Worm (Caenorhabditis elegans) whole organism, early embryonic: ENCODE results near the gene C15H11.11.

ENCODE experiments used
- B0310.2 ChIP-seq: sonication (generic microtip); optimal IDR thresholded peaks from 2 replicates; lab custom pipeline; 2016; ENCODE audit warnings: mild to moderate bottlenecking, missing genetic modification characterization, missing compliant biosample characterization
- F13C5.2 ChIP-seq: sonication (generic microtip); optimal IDR thresholded peaks from 2 replicates; lab custom pipeline; 2017; ENCODE audit warnings: mild to moderate bottlenecking, missing genetic modification characterization, inconsistent platforms, missing compliant biosample characterization
- aly-1 ChIP-seq: sonication (generic microtip); optimal IDR thresholded peaks from 2 replicates; lab custom pipeline; 2016; ENCODE audit warnings: missing genetic modification characterization, missing compliant biosample characterization
- ama-1 ChIP-seq: fragments of 150-350 bp; optimal IDR thresholded peaks from 2 replicates; lab custom pipeline; 2014
- ceh-13 ChIP-seq: fragments of 200-800 bp; sonication (Bioruptor generic); optimal IDR thresholded peaks from 2 replicates; lab custom pipeline; 2018; ENCODE audit warnings: mild to moderate bottlenecking, missing genetic modification characterization, missing compliant biosample characterization
- ceh-36 ChIP-seq: sonication (generic microtip); optimal IDR thresholded peaks from 2 replicates; lab custom pipeline; 2016; ENCODE audit warnings: missing genetic modification characterization, inconsistent platforms, missing compliant biosample characterization
- ets-7 ChIP-seq: sonication (generic microtip); optimal IDR thresholded peaks from 2 replicates; lab custom pipeline; 2016; ENCODE audit warnings: missing genotype, missing genetic modification characterization, missing compliant biosample characterization
- flt-1 ChIP-seq: fragments of 200-800 bp; sonication (Bioruptor generic); IDR thresholded peaks from 2 replicates; pipeline ENCODE4 v1.3.6; 2022; ENCODE audit warnings: missing genetic modification characterization, missing compliant biosample characterization
- hmbx-1 ChIP-seq: sonication (generic microtip); optimal IDR thresholded peaks from 2 replicates; lab custom pipeline; 2016; ENCODE audit warnings: mild to moderate bottlenecking, missing genetic modification characterization, missing compliant biosample characterization
- hmg-4 ChIP-seq: fragments of 200-800 bp; sonication (Bioruptor generic); optimal IDR thresholded peaks from 2 replicates; lab custom pipeline; 2018; ENCODE audit warnings: mild to moderate bottlenecking, missing genetic modification characterization, missing compliant biosample characterization
- hnd-1 ChIP-seq: sonication (generic microtip); optimal IDR thresholded peaks from 2 replicates; lab custom pipeline; 2016; ENCODE audit warnings: missing genetic modification characterization, missing compliant biosample characterization
- pes-1 ChIP-seq: fragments of 200-800 bp; sonication (Bioruptor generic); IDR thresholded peaks from 2 replicates; pipeline ENCODE4 v1.3.6; 2022; ENCODE audit warnings: missing genetic modification reagents, missing genetic modification characterization, missing compliant biosample characterization
- scrt-1 ChIP-seq: fragments of 200-800 bp; sonication (Bioruptor generic); IDR thresholded peaks from 2 replicates; pipeline ENCODE4 v1.3.6; 2022; ENCODE audit warnings: missing genetic modification characterization, missing compliant biosample characterization
- sea-1 ChIP-seq: fragments of 200-800 bp; sonication (Bioruptor generic); conservative IDR thresholded peaks from 2 replicates; pipeline ENCODE4 v1.3.6; 2022; ENCODE audit warnings: missing genetic modification characterization, missing compliant biosample characterization
- tbx-11 ChIP-seq: fragments of 200-800 bp; sonication (Bioruptor generic); IDR thresholded peaks from 2 replicates; pipeline ENCODE4 v1.3.6; 2022; ENCODE audit warnings: missing genetic modification characterization, missing compliant biosample characterization
- tbx-37 ChIP-seq: fragments of 200-800 bp; sonication (Bioruptor generic); conservative IDR thresholded peaks from 2 replicates; pipeline ENCODE4 v1.3.6; 2022; ENCODE audit warnings: missing genetic modification reagents, missing genetic modification characterization, missing compliant biosample characterization
- tra-4 ChIP-seq: sonication (generic microtip); optimal IDR thresholded peaks from 2 replicates; lab custom pipeline; 2017; ENCODE audit warnings: missing genetic modification characterization, missing compliant biosample characterization

Gene C15H11.11

ce11 chrV:14391830-14392229 is 23.5 kb upstream of the C15H11.11 start, which contains the start of gene C15H11.10:
C15H11.10 (plus strand) TSS chrV:14392130.
- TF ChIP-seq sea-1 (GFP tag; lab: Robert Waterston, UW) (no peak), ceh-13 (GFP tag; lab: Kevin White, UChicago) (no peak), B0310.2 (tag; lab: Kevin White, UChicago) (no peak), hmbx-1 (no peak), ets-7 (tag; lab: Kevin White, UChicago) (no peak)

ce11 chrV:14393504-14393903 is 21.8 kb upstream of the C15H11.11 start, which contains the start of gene C15H11.1:
C15H11.1 (plus strand) TSS chrV:14393804.
- TF ChIP-seq flt-1, result no peak
- TF ChIP-seq hmg-4, result no peak
- TF ChIP-seq F13C5.2 (tag; lab: Kevin White, UChicago), result no peak
- no peak for TF ChIP-seq hnd-1 (tag; lab: Kevin White, UChicago)
- no peak for TF ChIP-seq ceh-13 (GFP tag; lab: Kevin White, UChicago)
- TF ChIP-seq tbx-37 (GFP tag; lab: Robert Waterston, UW), result no peak
- TF ChIP-seq ets-7 (tag; lab: Kevin White, UChicago), result no peak
- no peak for TF ChIP-seq tra-4
- no peak for TF ChIP-seq ama-1 (lab: Kevin White, UChicago)
- no peak for TF ChIP-seq B0310.2 (tag; lab: Kevin White, UChicago)
- no peak for TF ChIP-seq sea-1 (GFP tag; lab: Robert Waterston, UW)
- TF ChIP-seq scrt-1 (GFP tag; lab: Robert Waterston, UW), result no peak
- no peak for TF ChIP-seq pes-1
- TF ChIP-seq aly-1, result no peak
- TF ChIP-seq hmbx-1, result no peak

ce11 chrV:14394743-14395142 is 20.6 kb upstream of the C15H11.11 start, which contains the start of gene C15H11.13:
C15H11.13 (plus strand) TSS chrV:14395043.
- TF ChIP-seq pes-1, result no peak
- no peak for TF ChIP-seq scrt-1 (GFP tag; lab: Robert Waterston, UW)
- TF ChIP-seq tbx-11 (GFP tag; lab: Robert Waterston, UW), result no peak
- TF ChIP-seq ama-1 (lab: Kevin White, UChicago), result no peak
- no peak for TF ChIP-seq ets-7 (tag; lab: Kevin White, UChicago)
- TF ChIP-seq ceh-13 (GFP tag; lab: Kevin White, UChicago), result no peak
- no peak for TF ChIP-seq ceh-36 (tag; lab: Kevin White, UChicago)
- no peak for TF ChIP-seq sea-1 (GFP tag; lab: Robert Waterston, UW)
- no peak for TF ChIP-seq hmg-4
- TF ChIP-seq hmbx-1, result no peak

ce11 chrV:14396123-14396669 is 19.1 kb upstream of the C15H11.11 start:
- no peak for TF ChIP-seq ama-1 (lab: Kevin White, UChicago)
- TF ChIP-seq ets-7 (tag; lab: Kevin White, UChicago), result no peak
- no peak for TF ChIP-seq aly-1
- no peak for TF ChIP-seq scrt-1 (GFP tag; lab: Robert Waterston, UW)
- no peak for TF ChIP-seq tbx-11 (GFP tag; lab: Robert Waterston, UW)
- no peak for TF ChIP-seq tra-4
- no peak for TF ChIP-seq flt-1
- TF ChIP-seq ceh-36 (tag; lab: Kevin White, UChicago), result no peak
- TF ChIP-seq F13C5.2 (tag; lab: Kevin White, UChicago), result no peak
- no peak for TF ChIP-seq hmg-4
- no peak for TF ChIP-seq pes-1
- no peak for TF ChIP-seq tbx-37 (GFP tag; lab: Robert Waterston, UW)
- no peak for TF ChIP-seq B0310.2 (tag; lab: Kevin White, UChicago)
- no peak for TF ChIP-seq ceh-13 (GFP tag; lab: Kevin White, UChicago)
- no peak for TF ChIP-seq sea-1 (GFP tag; lab: Robert Waterston, UW)

- TF ChIP-seq tbx-11 (GFP tag; lab: Robert Waterston, UW) (no peak), ama-1 (lab: Kevin White, UChicago) (no peak), hmbx-1 (no peak), B0310.2 (tag; lab: Kevin White, UChicago) (no peak), aly-1 (no peak), ceh-13 (GFP tag; lab: Kevin White, UChicago) (no peak), hmg-4 (no peak), tbx-37 (GFP tag; lab: Robert Waterston, UW) (no peak), scrt-1 (GFP tag; lab: Robert Waterston, UW) (no peak), tra-4 (no peak)
These were observed 9.7 kb upstream of the C15H11.11 start for ce11 chrV:14405647-14406046.

DNA sequence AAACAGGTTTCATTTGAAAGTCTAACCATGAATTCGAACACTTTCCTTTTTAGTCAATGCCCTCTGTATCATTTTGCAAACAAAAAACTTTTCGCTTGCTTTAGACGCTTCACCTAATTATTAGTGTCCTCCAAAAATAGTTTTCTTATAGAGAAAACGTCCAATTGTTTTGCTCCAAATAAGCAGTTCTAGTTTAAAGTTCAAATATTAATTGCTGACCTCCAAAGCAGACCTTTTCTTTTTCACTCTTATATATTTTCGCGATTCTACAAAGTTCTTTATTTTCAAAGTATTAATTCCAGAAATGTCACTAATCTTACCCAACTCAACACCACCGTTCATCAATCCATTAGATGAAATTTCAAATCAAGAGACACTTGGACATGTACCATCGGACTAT is 6.5 kb upstream of the C15H11.11 start, which contains the start of gene gnrr-2:
Gene gnrr-2 (plus strand): TSS at position 301 of the 400 bp plus-strand sequence.
- TF ChIP-seq ets-7 (tag; lab: Kevin White, UChicago), result no peak
- no peak for TF ChIP-seq scrt-1 (GFP tag; lab: Robert Waterston, UW)
- TF ChIP-seq F13C5.2 (tag; lab: Kevin White, UChicago), result no peak
- TF ChIP-seq hnd-1 (tag; lab: Kevin White, UChicago), result no peak
- TF ChIP-seq hmbx-1, result no peak
- TF ChIP-seq ama-1 (lab: Kevin White, UChicago), result no peak
- no peak for TF ChIP-seq flt-1
- TF ChIP-seq tra-4, result no peak
- no peak for TF ChIP-seq ceh-36 (tag; lab: Kevin White, UChicago)
- TF ChIP-seq pes-1, result no peak

DNA sequence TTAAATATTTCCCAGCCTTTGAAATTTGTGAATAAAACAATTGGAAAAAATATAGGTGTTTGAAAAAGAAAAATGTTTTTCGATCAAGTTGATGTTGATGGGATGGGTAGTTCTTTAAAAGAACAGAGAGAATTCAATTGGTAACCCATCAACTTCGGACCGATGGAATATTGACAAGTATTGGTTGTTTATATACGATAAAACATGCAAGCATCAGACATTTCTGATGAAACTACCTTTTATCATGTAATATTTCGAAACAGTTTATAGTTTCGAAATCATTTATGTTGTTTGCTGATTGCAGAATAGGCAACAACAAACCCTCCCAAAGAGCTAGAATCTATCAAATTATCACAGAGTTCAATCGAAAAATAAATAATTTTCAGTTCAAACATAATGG is 5.4 kb upstream of the C15H11.11 start:
- no peak for TF ChIP-seq tbx-37 (GFP tag; lab: Robert Waterston, UW)
- no peak for TF ChIP-seq sea-1 (GFP tag; lab: Robert Waterston, UW)
- no peak for TF ChIP-seq ceh-36 (tag; lab: Kevin White, UChicago)
- TF ChIP-seq ama-1 (lab: Kevin White, UChicago), result no peak
- TF ChIP-seq B0310.2 (tag; lab: Kevin White, UChicago), result no peak
- no peak for TF ChIP-seq pes-1
- no peak for TF ChIP-seq tra-4
- no peak for TF ChIP-seq flt-1
- no peak for TF ChIP-seq hmg-4
- no peak for TF ChIP-seq hnd-1 (tag; lab: Kevin White, UChicago)
- no peak for TF ChIP-seq tbx-11 (GFP tag; lab: Robert Waterston, UW)
- no peak for TF ChIP-seq hmbx-1
- TF ChIP-seq F13C5.2 (tag; lab: Kevin White, UChicago), result no peak
- no peak for TF ChIP-seq ets-7 (tag; lab: Kevin White, UChicago)
- TF ChIP-seq scrt-1 (GFP tag; lab: Robert Waterston, UW), result no peak
- no peak for TF ChIP-seq ceh-13 (GFP tag; lab: Kevin White, UChicago)
- no peak for TF ChIP-seq aly-1
